Fruit fly (Drosophila melanogaster) S2 (cell line): ENCODE results near the gene CG44140.
"Not testable (repeated sequence)": the region's sequence is repeated elsewhere in the genome, so short reads cannot be mapped to it uniquely, and the experiment has no call there.

Source experiments
- CG8478 ChIP-seq: fragments of >200 bp; optimal IDR thresholded peaks from 2 replicates; lab custom pipeline; 2018
- CTCF ChIP-seq, 2 experiments: fragments of >200 bp; optimal IDR thresholded peaks; 2 replicates each; lab custom pipeline; 2018

DNA sequence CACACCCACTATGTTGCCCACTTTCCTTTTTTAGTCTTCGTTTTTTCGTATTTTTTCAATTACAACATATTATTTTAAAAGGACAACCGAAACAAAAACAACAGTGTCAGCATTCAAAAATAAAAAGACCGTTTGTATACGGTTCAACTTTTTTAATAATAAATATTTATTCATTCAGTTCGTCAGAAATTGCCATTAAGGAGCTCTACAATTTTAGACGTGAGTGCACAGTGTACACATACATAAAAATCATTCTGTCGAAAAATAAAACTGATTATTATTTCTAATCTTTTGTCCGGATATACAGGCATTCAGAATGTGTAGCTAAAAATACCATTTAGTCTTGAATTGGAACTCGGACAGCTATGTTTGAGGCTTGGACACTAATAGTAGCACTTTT lies 24.4 kb downstream of the CG44140 start, which contains the start of gene CG18478:
- TF ChIP-seq CG8478 (lab: Kevin White, UChicago); CTCF (optimal IDR thresholded peaks at IDR 0.05; lab: Kevin White, UChicago): not testable (repeated sequence)
